Fruit fly (Drosophila melanogaster): ENCODE measurements around the gene CG9522.

DNA sequence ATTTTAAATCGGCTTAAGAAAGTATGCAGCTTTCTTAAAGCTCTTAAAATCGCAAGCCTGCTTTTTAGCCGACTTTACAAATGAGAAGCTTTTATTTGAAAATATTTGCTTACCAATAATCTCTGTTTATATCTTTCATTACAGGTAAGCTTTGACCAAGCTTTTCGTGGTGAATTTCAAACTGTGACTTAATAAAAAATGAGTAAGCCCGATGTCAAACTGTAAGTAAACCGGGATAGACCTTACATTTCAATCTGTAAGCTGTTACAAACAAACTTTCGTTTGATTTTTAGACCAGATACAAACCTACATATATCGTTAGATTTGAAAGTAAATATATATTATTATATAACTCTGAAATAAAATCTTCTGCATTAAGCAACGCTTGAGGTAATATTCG, 36.9 kb upstream of the CG9522 start:
- no peak for TF ChIP-seq Dll (optimal IDR thresholded peaks at IDR 0.05)
- no peak for TF ChIP-seq CG8478 (optimal IDR thresholded peaks at IDR 0.05)
- no peak for TF ChIP-seq usp (GFP tag; optimal IDR thresholded peaks at IDR 0.05)
- TF ChIP-seq psq (optimal IDR thresholded peaks at IDR 0.05) = no peak
- TF ChIP-seq EcR (GFP tag; optimal IDR thresholded peaks at IDR 0.05) = no peak
- TF ChIP-seq pan (optimal IDR thresholded peaks at IDR 0.05) = no peak

Data from whole organism.